Worm (Caenorhabditis elegans) whole organism, L4 larva: ENCODE data around the gene T03G6.7.
A peak's percentile ranks its signal among the peaks of the same experiment; 100 is the strongest.

Experiments used
- F10B5.3 ChIP-seq: sonication (generic microtip); optimal IDR thresholded peaks from 2 replicates; lab custom pipeline; 2016; ENCODE audit warnings: mild to moderate bottlenecking, missing genetic modification characterization, missing compliant biosample characterization
- F26F4.8 ChIP-seq: fragments of 200-800 bp; sonication (Bioruptor generic); conservative IDR thresholded peaks from 2 replicates; pipeline ENCODE4 v1.3.6; 2022; ENCODE audit warnings: missing genetic modification characterization, missing compliant biosample characterization
- F37D6.2 ChIP-seq: sonication (generic microtip); optimal IDR thresholded peaks from 2 replicates; lab custom pipeline; 2016; ENCODE audit warnings: mild to moderate bottlenecking, missing genetic modification characterization, missing compliant biosample characterization
- F44E2.7 ChIP-seq: fragments of 200-800 bp; sonication (Bioruptor generic); IDR thresholded peaks from 2 replicates; pipeline ENCODE4 v2.1.2; 2022; ENCODE audit warnings: missing genetic modification characterization, missing compliant biosample characterization
- Y105C5A.15 ChIP-seq: fragments of 200-800 bp; sonication (Bioruptor generic); IDR thresholded peaks from 2 replicates; pipeline ENCODE4 v1.3.6; 2022; ENCODE audit warnings: missing genetic modification characterization, missing compliant biosample characterization
- Y48G9A.11 ChIP-seq: fragments of 200-800 bp; sonication (Bioruptor generic); IDR thresholded peaks from 2 replicates; pipeline ENCODE4 v1.3.6; 2022; ENCODE audit warnings: missing genetic modification reagents, missing genetic modification characterization, missing compliant biosample characterization
- Y75B8A.6 ChIP-seq: fragments of 200-800 bp; sonication (Bioruptor generic); IDR thresholded peaks from 2 replicates; pipeline ENCODE4 v1.3.6; 2022; ENCODE audit warnings: missing genetic modification reagents, missing genetic modification characterization, missing compliant biosample characterization
- ZK337.2 ChIP-seq: fragments of 200-800 bp; sonication (Bioruptor generic); IDR thresholded peaks from 2 replicates; pipeline ENCODE4 v1.3.6; 2022; ENCODE audit warnings: missing genetic modification reagents, missing genetic modification characterization, missing compliant biosample characterization
- aha-1 ChIP-seq: fragments of 150-350 bp; peaks from one replicate; lab custom pipeline; 2014; ENCODE audit warnings: missing biosample characterization, missing genetic modification characterization
- ama-1 ChIP-seq: fragments of 150-350 bp; optimal IDR thresholded peaks from 2 replicates; lab custom pipeline; 2014; ENCODE audit warnings: inconsistent platforms, mixed read lengths
- arid-1 ChIP-seq: fragments of 200-800 bp; sonication (Bioruptor generic); conservative IDR thresholded peaks from 2 replicates; pipeline ENCODE4 v1.3.6; 2022; ENCODE audit warnings: missing genetic modification reagents, missing genetic modification characterization, missing compliant biosample characterization
- attf-4 ChIP-seq: sonication (generic microtip); optimal IDR thresholded peaks from 3 replicates; lab custom pipeline; 2017; ENCODE audit warnings: missing biosample characterization, missing genetic modification characterization
- ceh-28 ChIP-seq: fragments of 150-350 bp; optimal IDR thresholded peaks from 2 replicates; lab custom pipeline; 2014; ENCODE audit warnings: missing biosample characterization, missing genetic modification reagents, missing genetic modification characterization
- ceh-44 ChIP-seq: fragments of 200-800 bp; sonication (Bioruptor generic); IDR thresholded peaks from 2 replicates; pipeline ENCODE4 v1.3.6; 2022; ENCODE audit warnings: missing genetic modification reagents, missing genetic modification characterization, missing compliant biosample characterization
- ceh-82 ChIP-seq: sonication (generic microtip); optimal IDR thresholded peaks from 2 replicates; lab custom pipeline; 2017; ENCODE audit warnings: missing biosample characterization, missing genetic modification characterization
- cey-2 ChIP-seq: sonication (generic microtip); optimal IDR thresholded peaks from 3 replicates; lab custom pipeline; 2017; ENCODE audit warnings: missing genetic modification characterization, mild to moderate bottlenecking, missing compliant biosample characterization, antibody characterized with exemption, borderline replicate concordance; ENCODE audit not compliant: insufficient read depth
- ctbp-1 ChIP-seq: fragments of 200-800 bp; sonication (Bioruptor generic); IDR thresholded peaks from 2 replicates; pipeline ENCODE4 v1.3.6; 2022; ENCODE audit warnings: missing genetic modification reagents, missing genetic modification characterization, missing compliant biosample characterization
- daf-12 ChIP-seq: fragments of 150-350 bp; optimal IDR thresholded peaks from 2 replicates; lab custom pipeline; 2014; ENCODE audit warnings: missing biosample characterization, missing genetic modification reagents, missing genetic modification characterization
- dmd-6 ChIP-seq: fragments of 200-800 bp; sonication (Bioruptor generic); IDR thresholded peaks from 2 replicates; pipeline ENCODE4 v1.3.6; 2022; ENCODE audit warnings: missing genetic modification reagents, missing genetic modification characterization, missing compliant biosample characterization
- dmd-8 ChIP-seq: fragments of 200-800 bp; sonication (Bioruptor generic); IDR thresholded peaks from 2 replicates; pipeline ENCODE4 v1.3.6; 2022; ENCODE audit warnings: missing genetic modification characterization, missing compliant biosample characterization
- dmd-9 ChIP-seq: fragments of 200-800 bp; sonication (Bioruptor generic); IDR thresholded peaks from 2 replicates; pipeline ENCODE4 v1.3.6; 2022; ENCODE audit warnings: missing genetic modification reagents, missing genetic modification characterization, missing compliant biosample characterization
- egl-43 ChIP-seq: fragments of 200-800 bp; sonication (Bioruptor generic); IDR thresholded peaks from 2 replicates; pipeline ENCODE4 v1.3.6; 2022; ENCODE audit warnings: missing genetic modification reagents, missing genetic modification characterization, missing compliant biosample characterization
- hlh-11 ChIP-seq: fragments of 200-800 bp; sonication (Bioruptor generic); optimal IDR thresholded peaks from 2 replicates; lab custom pipeline; 2018; ENCODE audit warnings: mild to moderate bottlenecking, missing genetic modification characterization, missing compliant biosample characterization
- hlh-30 ChIP-seq: sonication (generic microtip); optimal IDR thresholded peaks from 2 replicates; lab custom pipeline; 2017; ENCODE audit warnings: antibody characterized with exemption, mild to moderate bottlenecking, missing genetic modification characterization, missing compliant biosample characterization; ENCODE audit not compliant: insufficient read depth
- jun-1 ChIP-seq: fragments of 150-350 bp; optimal IDR thresholded peaks from 2 replicates; lab custom pipeline; 2014; ENCODE audit warnings: missing biosample characterization, missing genetic modification reagents, missing genetic modification characterization
- lim-7 ChIP-seq: fragments of 200-800 bp; sonication (Bioruptor generic); IDR thresholded peaks from 2 replicates; pipeline ENCODE4 v1.3.6; 2022; ENCODE audit warnings: missing genetic modification characterization, missing compliant biosample characterization
- lin-1 ChIP-seq: fragments of 200-800 bp; sonication (Bioruptor generic); IDR thresholded peaks from 2 replicates; pipeline ENCODE4 v1.3.6; 2022; ENCODE audit warnings: missing genetic modification reagents, missing genetic modification characterization, missing compliant biosample characterization
- lin-15B ChIP-seq: fragments of 150-350 bp; sonication (generic microtip); optimal IDR thresholded peaks from 3 replicates; lab custom pipeline; 2014; ENCODE audit warnings: missing biosample characterization, missing genetic modification characterization
- lin-29 ChIP-seq: fragments of 200-800 bp; sonication (Bioruptor generic); IDR thresholded peaks from 2 replicates; pipeline ENCODE4 v1.3.6; 2022; ENCODE audit warnings: missing genetic modification reagents, missing genetic modification characterization, missing compliant biosample characterization
- mdl-1 ChIP-seq, 2 experiments: fragments of 150-350 bp in 1 of 2; sonication (generic microtip) in 1 of 2; optimal IDR thresholded peaks; 2 replicates each; lab custom pipeline; 2014 to 2017; ENCODE audit warnings: missing biosample characterization in 2 of 2, missing genetic modification characterization in 2 of 2
- mes-2 ChIP-seq: sonication (generic microtip); optimal IDR thresholded peaks from 2 replicates; lab custom pipeline; 2016; ENCODE audit warnings: missing genotype, mild to moderate bottlenecking, missing genetic modification characterization, missing compliant biosample characterization; ENCODE audit not compliant: poor library complexity, severe bottlenecking
- nhr-10 ChIP-seq: fragments of 150-350 bp; optimal IDR thresholded peaks from 2 replicates; lab custom pipeline; 2014; ENCODE audit warnings: missing biosample characterization, missing genetic modification characterization
- nhr-102 ChIP-seq: sonication (generic microtip); optimal IDR thresholded peaks from 2 replicates; lab custom pipeline; 2016; ENCODE audit warnings: mild to moderate bottlenecking, missing genetic modification characterization, moderate library complexity, missing compliant biosample characterization
- nhr-111 ChIP-seq: fragments of 200-800 bp; sonication (Bioruptor generic); optimal IDR thresholded peaks from 2 replicates; lab custom pipeline; 2018; ENCODE audit warnings: mild to moderate bottlenecking, missing genetic modification characterization, missing compliant biosample characterization
- nhr-237 ChIP-seq: sonication (generic microtip); optimal IDR thresholded peaks from 2 replicates; lab custom pipeline; 2017; ENCODE audit warnings: missing biosample characterization, missing genetic modification characterization
- nhr-25 ChIP-seq: sonication (generic microtip); optimal IDR thresholded peaks from 2 replicates; lab custom pipeline; 2017; ENCODE audit warnings: missing genetic modification characterization, mild to moderate bottlenecking, missing compliant biosample characterization, antibody characterized with exemption, moderate library complexity, borderline replicate concordance; ENCODE audit not compliant: insufficient read depth
- nhr-28 ChIP-seq: fragments of 150-350 bp; optimal IDR thresholded peaks from 2 replicates; lab custom pipeline; 2014; ENCODE audit warnings: missing biosample characterization, missing genetic modification characterization
- nhr-48 ChIP-seq: sonication (generic microtip); optimal IDR thresholded peaks from 2 replicates; lab custom pipeline; 2016; ENCODE audit warnings: mild to moderate bottlenecking, missing genetic modification characterization, missing compliant biosample characterization
- nhr-76 ChIP-seq: fragments of 150-350 bp; optimal IDR thresholded peaks from 2 replicates; lab custom pipeline; 2014; ENCODE audit warnings: missing biosample characterization, missing genetic modification characterization
- nhr-77 ChIP-seq: fragments of 150-350 bp; optimal IDR thresholded peaks from 2 replicates; lab custom pipeline; 2014; ENCODE audit warnings: missing biosample characterization, missing genetic modification characterization
- rbr-2 ChIP-seq: sonication (generic microtip); optimal IDR thresholded peaks from 2 replicates; lab custom pipeline; 2016; ENCODE audit warnings: missing genotype, missing genetic modification characterization, missing compliant biosample characterization
- saeg-2 ChIP-seq: fragments of 200-800 bp; sonication (Bioruptor generic); IDR thresholded peaks from 2 replicates; pipeline ENCODE4 v1.3.6; 2022; ENCODE audit warnings: missing genetic modification reagents, missing genetic modification characterization, missing compliant biosample characterization
- set-16 ChIP-seq: fragments of 200-800 bp; sonication (Bioruptor generic); IDR thresholded peaks from 2 replicates; pipeline ENCODE4 v1.3.6; 2022; ENCODE audit warnings: missing genetic modification reagents, missing genetic modification characterization, missing compliant biosample characterization
- skn-1 ChIP-seq: fragments of 150-350 bp; optimal IDR thresholded peaks from 2 replicates; lab custom pipeline; 2014; ENCODE audit warnings: missing biosample characterization, missing genetic modification characterization
- snpc-1.2 ChIP-seq: fragments of 200-800 bp; sonication (Bioruptor generic); IDR thresholded peaks from 2 replicates; pipeline ENCODE4 v1.3.6; 2022; ENCODE audit warnings: missing genetic modification reagents, missing genetic modification characterization, missing compliant biosample characterization
- snpc-4 ChIP-seq: fragments of 150-350 bp; optimal IDR thresholded peaks from 2 replicates; lab custom pipeline; 2014; ENCODE audit warnings: missing biosample characterization, missing genetic modification characterization
- spr-3 ChIP-seq: fragments of 200-800 bp; sonication (Bioruptor generic); optimal IDR thresholded peaks from 2 replicates; lab custom pipeline; 2018; ENCODE audit warnings: mild to moderate bottlenecking, missing genetic modification characterization, missing compliant biosample characterization
- unc-39 ChIP-seq: sonication (generic microtip); optimal IDR thresholded peaks from 2 replicates; lab custom pipeline; 2017; ENCODE audit warnings: missing biosample characterization, missing genetic modification characterization
- zip-11 ChIP-seq: fragments of 200-800 bp; sonication (Bioruptor generic); IDR thresholded peaks from 2 replicates; pipeline ENCODE4 v1.3.6; 2022; ENCODE audit warnings: missing genetic modification characterization, missing compliant biosample characterization
- ztf-7 ChIP-seq: fragments of 150-350 bp; optimal IDR thresholded peaks from 2 replicates; lab custom pipeline; 2014; ENCODE audit warnings: missing biosample characterization, missing genetic modification characterization

T03G6.7 gene

ce11 chrX:2590777-2591176 is 3.1 kb upstream of the T03G6.7 start (continued):
- TF ChIP-seq Y48G9A.11 (GFP tag; lab: Robert Waterston, UW) (no peak), F10B5.3 (tag; lab: Kevin White, UChicago) (no peak), ZK337.2 (GFP tag; lab: Robert Waterston, UW) (no peak), ceh-82 (tag; lab: Kevin White, UChicago) (no peak), dmd-8 (GFP tag; lab: Robert Waterston, UW) (no peak), nhr-48 (tag; lab: Kevin White, UChicago) (peak; percentile 79), ama-1 (lab: Kevin White, UChicago) (no peak), hlh-30 (peak; percentile 64), mdl-1 (tag; optimal IDR thresholded peaks at IDR 0.05; lab: Kevin White, UChicago) (peak in 1 of 2 experiments; percentile 60), nhr-111 (GFP tag; lab: Kevin White, UChicago) (no peak), zip-11 (no peak), F26F4.8 (GFP tag; lab: Robert Waterston, UW) (no peak), ceh-44 (GFP tag; lab: Robert Waterston, UW) (no peak)

- TF ChIP-seq Y75B8A.6 (no peak), dmd-9 (GFP tag; lab: Robert Waterston, UW) (no peak), hlh-11 (tag; lab: Kevin White, UChicago) (peak; percentile 77), snpc-4 (tag; lab: Kevin White, UChicago) (no peak), lin-29 (GFP tag; lab: Robert Waterston, UW) (no peak), lin-15B (tag; lab: Kevin White, UChicago) (no peak), attf-4 (tag; lab: Kevin White, UChicago) (no peak), nhr-237 (tag; lab: Kevin White, UChicago) (no peak), Y48G9A.11 (GFP tag; lab: Robert Waterston, UW) (no peak), arid-1 (GFP tag; lab: Robert Waterston, UW) (0 out of 2 replicates have a peak, but pooled peaks have one; percentile 26), egl-43 (no peak), cey-2 (tag; lab: Kevin White, UChicago) (no peak), skn-1 (tag; lab: Kevin White, UChicago) (no peak), nhr-111 (GFP tag; lab: Kevin White, UChicago) (no peak), snpc-1.2 (GFP tag; lab: Robert Waterston, UW) (no peak), nhr-102 (tag; lab: Kevin White, UChicago) (no peak), ceh-28 (no peak), aha-1 (tag; lab: Kevin White, UChicago) (peak; percentile 85), daf-12 (tag; lab: Kevin White, UChicago) (no peak), nhr-28 (tag; lab: Kevin White, UChicago) (peak; percentile 55), mdl-1 (tag; optimal IDR thresholded peaks at IDR 0.05; lab: Kevin White, UChicago) (peak in 1 of 2 experiments; percentile 37), lim-7 (GFP tag; lab: Robert Waterston, UW) (no peak), ctbp-1 (GFP tag; lab: Robert Waterston, UW) (no peak), F10B5.3 (tag; lab: Kevin White, UChicago) (no peak), F37D6.2 (no peak), Y105C5A.15 (GFP tag; lab: Robert Waterston, UW) (no peak), dmd-8 (GFP tag; lab: Robert Waterston, UW) (no peak), jun-1 (tag; lab: Kevin White, UChicago) (no peak), lin-1 (GFP tag; lab: Robert Waterston, UW) (no peak), ZK337.2 (GFP tag; lab: Robert Waterston, UW) (no peak), nhr-76 (tag; lab: Kevin White, UChicago) (no peak), set-16 (GFP tag; lab: Robert Waterston, UW) (no peak; the same call in 1 of the 2 replicates), rbr-2 (peak; percentile 40), mes-2 (peak; percentile 39), nhr-10 (no peak), nhr-25 (tag; lab: Kevin White, UChicago) (peak; percentile 88), ztf-7 (tag; lab: Kevin White, UChicago) (no peak), unc-39 (tag; lab: Kevin White, UChicago) (no peak), F44E2.7 (GFP tag; lab: Robert Waterston, UW) (no peak), ama-1 (lab: Kevin White, UChicago) (no peak), spr-3 (GFP tag; lab: Kevin White, UChicago) (no peak), dmd-6 (peak; percentile 36), saeg-2 (no peak), nhr-77 (tag; lab: Kevin White, UChicago) (no peak)
These were observed 2.2 kb upstream of the T03G6.7 start for ce11 chrX:2591586-2592000.
